Fruit fly (Drosophila melanogaster) whole organism, embryonic: Measurements from ENCODE around the gene fz.
A peak's percentile ranks its signal among the peaks of the same experiment; 100 is the strongest.

Experiments used
- Ada2b ChIP-seq: fragments of 200-800 bp; sonication (Bioruptor generic); IDR thresholded peaks from 2 replicates; pipeline ENCODE4 v1.3.6; 2022; ENCODE audit warnings: missing biosample characterization, missing genetic modification characterization
- CG11504 ChIP-seq: fragments of 200-800 bp; sonication (Bioruptor generic); optimal IDR thresholded peaks from 3 replicates; lab custom pipeline; 2019; ENCODE audit warnings: missing biosample characterization, mild to moderate bottlenecking, missing genetic modification characterization, moderate library complexity
- CG13123 ChIP-seq: fragments of 200-800 bp; sonication (Bioruptor generic); optimal IDR thresholded peaks from 2 replicates; lab custom pipeline; 2016; ENCODE audit warnings: missing biosample characterization, missing genetic modification characterization
- CG13296 ChIP-seq: fragments of 200-800 bp; sonication (Bioruptor generic); optimal IDR thresholded peaks from 3 replicates; lab custom pipeline; 2018; ENCODE audit warnings: missing biosample characterization, mild to moderate bottlenecking, missing genetic modification characterization
- CG14710 ChIP-seq: fragments of 200-800 bp; sonication (Bioruptor generic); optimal IDR thresholded peaks from 3 replicates; lab custom pipeline; 2019; ENCODE audit warnings: missing biosample characterization, mild to moderate bottlenecking, missing genetic modification characterization, moderate library complexity
- CG15514 ChIP-seq: fragments of 200-800 bp; sonication (Bioruptor generic); optimal IDR thresholded peaks from 3 replicates; lab custom pipeline; 2017; ENCODE audit warnings: missing biosample characterization, missing genetic modification characterization, mild to moderate bottlenecking, moderate library complexity, missing genetic modification reagents
- CG18476 ChIP-seq: fragments of 200-800 bp; sonication (Bioruptor generic); optimal IDR thresholded peaks from 2 replicates; lab custom pipeline; 2016; ENCODE audit warnings: missing biosample characterization, mild to moderate bottlenecking, missing genetic modification characterization
- CG2116 ChIP-seq: fragments of 200-800 bp; sonication (Bioruptor generic); optimal IDR thresholded peaks from 3 replicates; lab custom pipeline; 2018; ENCODE audit warnings: missing biosample characterization, mild to moderate bottlenecking, missing genetic modification characterization
- CG2129 ChIP-seq: fragments of 200-800 bp; sonication (Bioruptor generic); IDR thresholded peaks from 2 replicates; pipeline ENCODE4 v1.3.6; 2022; ENCODE audit warnings: missing biosample characterization, missing genetic modification characterization; ENCODE audit not compliant: partially characterized antibody
- CG30020 ChIP-seq: fragments of 200-800 bp; optimal IDR thresholded peaks from 2 replicates; lab custom pipeline; 2019; ENCODE audit warnings: missing biosample characterization, mild to moderate bottlenecking, missing genetic modification characterization, moderate library complexity
- CG31441 ChIP-seq: fragments of 200-800 bp; sonication (Bioruptor generic); IDR thresholded peaks from 2 replicates; pipeline ENCODE4 v1.3.6; 2022; ENCODE audit warnings: missing biosample characterization, missing genetic modification characterization
- CG32532 ChIP-seq: fragments of 200-800 bp; sonication (Bioruptor generic); IDR thresholded peaks from 2 replicates; pipeline ENCODE4 v1.3.6; 2022; ENCODE audit warnings: missing biosample characterization, missing genetic modification characterization
- CG3847 ChIP-seq: fragments of 200-800 bp; sonication (Bioruptor generic); IDR thresholded peaks from 2 replicates; pipeline ENCODE4 v1.3.6; 2022; ENCODE audit warnings: missing biosample characterization, missing genetic modification characterization
- CG4282 ChIP-seq: fragments of 200-800 bp; sonication (Bioruptor generic); optimal IDR thresholded peaks from 2 replicates; lab custom pipeline; 2016; ENCODE audit warnings: missing biosample characterization, missing genetic modification characterization
- CG4424 ChIP-seq: fragments of 200-800 bp; sonication (Bioruptor generic); optimal IDR thresholded peaks from 3 replicates; lab custom pipeline; 2016; ENCODE audit warnings: missing biosample characterization, missing genetic modification characterization
- CG4707 ChIP-seq: fragments of 200-800 bp; sonication (Bioruptor generic); optimal IDR thresholded peaks from 2 replicates; lab custom pipeline; 2018; ENCODE audit warnings: missing biosample characterization, mild to moderate bottlenecking, missing genetic modification characterization, moderate library complexity
- CG5953 ChIP-seq: fragments of 200-800 bp; sonication (Bioruptor generic); IDR thresholded peaks from 2 replicates; pipeline ENCODE4 v1.3.6; 2022; ENCODE audit warnings: missing biosample characterization, missing genetic modification characterization
- CG6765 ChIP-seq: fragments of 200-800 bp; sonication (Bioruptor generic); optimal IDR thresholded peaks from 3 replicates; lab custom pipeline; 2017; ENCODE audit warnings: missing biosample characterization, mild to moderate bottlenecking, missing genetic modification characterization
- CG7745 ChIP-seq: fragments of 200-800 bp; sonication (Bioruptor generic); optimal IDR thresholded peaks from 2 replicates; lab custom pipeline; 2018; ENCODE audit warnings: missing biosample characterization, mild to moderate bottlenecking, missing genetic modification characterization, moderate library complexity
- CG7928 ChIP-seq: fragments of 200-800 bp; sonication (Bioruptor generic); optimal IDR thresholded peaks from 2 replicates; lab custom pipeline; 2017; ENCODE audit warnings: missing biosample characterization, mild to moderate bottlenecking, missing genetic modification characterization
- CG8359 ChIP-seq: fragments of 200-800 bp; sonication (Bioruptor generic); optimal IDR thresholded peaks from 2 replicates; lab custom pipeline; 2017; ENCODE audit warnings: missing biosample characterization, mild to moderate bottlenecking, missing genetic modification characterization, borderline replicate concordance
- CHES-1-like ChIP-seq: fragments of 200-800 bp; sonication (Bioruptor generic); optimal IDR thresholded peaks from 2 replicates; lab custom pipeline; 2016; ENCODE audit warnings: missing biosample characterization, missing genetic modification characterization
- Dip2 ChIP-seq: fragments of 200-800 bp; sonication (Bioruptor generic); IDR thresholded peaks from 2 replicates; pipeline ENCODE4 v1.3.6; 2022; ENCODE audit warnings: missing biosample characterization, missing genetic modification characterization
- Elba2 ChIP-seq: fragments of 200-800 bp; sonication (Bioruptor generic); optimal IDR thresholded peaks from 3 replicates; lab custom pipeline; 2016; ENCODE audit warnings: missing biosample characterization, missing genetic modification characterization
- Ets97D ChIP-seq: fragments of 200-800 bp; sonication (Bioruptor generic); optimal IDR thresholded peaks from 3 replicates; lab custom pipeline; 2016; ENCODE audit warnings: missing biosample characterization, missing genetic modification characterization
- Hmr ChIP-seq: fragments of 200-800 bp; sonication (Bioruptor generic); optimal IDR thresholded peaks from 3 replicates; lab custom pipeline; 2017; ENCODE audit warnings: mild to moderate bottlenecking, missing biosample characterization, missing genetic modification reagents, missing genetic modification characterization
- Hr39 ChIP-seq: fragments of >200 bp; optimal IDR thresholded peaks from 2 replicates; lab custom pipeline; 2017
- Mrtf ChIP-seq: fragments of 200-800 bp; sonication (Bioruptor generic); IDR thresholded peaks from 3 replicates; pipeline ENCODE4 v1.3.6; 2022; ENCODE audit warnings: missing biosample characterization, missing genetic modification characterization
- Optix ChIP-seq: fragments of 200-800 bp; sonication (Bioruptor generic); IDR thresholded peaks from 3 replicates; pipeline ENCODE4 v1.3.6; 2022; ENCODE audit warnings: missing biosample characterization, missing genetic modification characterization
- Sox100B ChIP-seq: fragments of 200-800 bp; sonication (Bioruptor generic); optimal IDR thresholded peaks from 3 replicates; lab custom pipeline; 2018; ENCODE audit warnings: missing biosample characterization, mild to moderate bottlenecking, missing genetic modification characterization
- Spps ChIP-seq: fragments of 200-800 bp; sonication (Bioruptor generic); optimal IDR thresholded peaks from 2 replicates; lab custom pipeline; 2018; ENCODE audit warnings: missing biosample characterization, mild to moderate bottlenecking, missing genetic modification characterization
- ap ChIP-seq: fragments of 200-800 bp; sonication (Bioruptor generic); IDR thresholded peaks from 2 replicates; pipeline ENCODE4 v1.3.6; 2022; ENCODE audit warnings: missing biosample characterization, missing genetic modification characterization
- ash1 ChIP-seq: fragments of 200-800 bp; sonication (Bioruptor generic); optimal IDR thresholded peaks from 2 replicates; lab custom pipeline; 2018; ENCODE audit warnings: missing biosample characterization, mild to moderate bottlenecking, missing genetic modification characterization
- ato ChIP-seq: fragments of 200-800 bp; sonication (Bioruptor generic); IDR thresholded peaks from 2 replicates; pipeline ENCODE4 v1.3.6; 2022; ENCODE audit warnings: missing biosample characterization, missing genetic modification characterization; ENCODE audit not compliant: partially characterized antibody
- bigmax ChIP-seq: fragments of 200-800 bp; sonication (Bioruptor generic); optimal IDR thresholded peaks from 2 replicates; lab custom pipeline; 2018; ENCODE audit warnings: missing biosample characterization, mild to moderate bottlenecking, missing genetic modification characterization
- ewg ChIP-seq: fragments of 200-800 bp; sonication (Bioruptor generic); optimal IDR thresholded peaks from 3 replicates; lab custom pipeline; 2017; ENCODE audit warnings: mild to moderate bottlenecking, missing biosample characterization, missing genetic modification reagents, missing genetic modification characterization
- fu2 ChIP-seq: fragments of 200-800 bp; sonication (Bioruptor generic); optimal IDR thresholded peaks from 2 replicates; lab custom pipeline; 2016; ENCODE audit warnings: missing biosample characterization, missing genetic modification characterization
- gce ChIP-seq: fragments of 200-800 bp; sonication (Bioruptor generic); IDR thresholded peaks from 3 replicates; pipeline ENCODE4 v1.3.6; 2022; ENCODE audit warnings: missing biosample characterization, missing genetic modification characterization
- grn ChIP-seq: fragments of 200-800 bp; sonication (Bioruptor generic); optimal IDR thresholded peaks from 3 replicates; lab custom pipeline; 2017; ENCODE audit warnings: missing biosample characterization, missing genetic modification characterization
- gro ChIP-seq: fragments of 200-800 bp; sonication (Bioruptor generic); optimal IDR thresholded peaks from 2 replicates; lab custom pipeline; 2016; ENCODE audit warnings: missing biosample characterization, missing genetic modification characterization
- her ChIP-seq: fragments of 200-800 bp; sonication (Bioruptor generic); optimal IDR thresholded peaks from 2 replicates; lab custom pipeline; 2016; ENCODE audit warnings: missing biosample characterization, missing genetic modification characterization
- hth ChIP-seq: fragments of >200 bp; optimal IDR thresholded peaks from 2 replicates; lab custom pipeline; 2017; ENCODE audit warnings: inconsistent platforms
- insv ChIP-seq, 2 experiments: fragments of 200-800 bp; sonication (Bioruptor generic); optimal IDR thresholded peaks; 3 replicates each; lab custom pipeline; 2016 to 2018; ENCODE audit warnings: missing biosample characterization in 2 of 2, missing genetic modification characterization in 2 of 2
- jigr1 ChIP-seq: fragments of 200-800 bp; sonication (Bioruptor generic); IDR thresholded peaks from 3 replicates; pipeline ENCODE4 v1.3.6; 2022; ENCODE audit warnings: missing biosample characterization, missing genetic modification characterization
- ken ChIP-seq: fragments of 200-800 bp; sonication (Bioruptor generic); IDR thresholded peaks from 3 replicates; pipeline ENCODE4 v1.3.6; 2022; ENCODE audit warnings: missing biosample characterization, missing genetic modification characterization
- lab ChIP-seq: fragments of 200-800 bp; sonication (Bioruptor generic); optimal IDR thresholded peaks from 3 replicates; lab custom pipeline; 2017; ENCODE audit warnings: missing biosample characterization, missing genetic modification characterization, mild to moderate bottlenecking, moderate library complexity, missing genetic modification reagents
- lov ChIP-seq, 2 experiments: fragments of 200-800 bp in 1 of 2; fragments of >200 bp in 1 of 2; sonication (Bioruptor generic) in 1 of 2; IDR thresholded peaks in 1 of 2; optimal IDR thresholded peaks in 1 of 2; 2 replicates in 1 of 2; 3 replicates in 1 of 2; pipeline versions ENCODE4 v1.3.6 to Lab custom; 2017 to 2022; ENCODE audit warnings: missing biosample characterization in 1 of 2, missing genetic modification characterization in 1 of 2
- odd ChIP-seq: fragments of 200-800 bp; sonication (Bioruptor generic); optimal IDR thresholded peaks from 2 replicates; lab custom pipeline; 2017; ENCODE audit warnings: missing biosample characterization, mild to moderate bottlenecking, missing genetic modification characterization
- row ChIP-seq: fragments of 200-800 bp; sonication (Bioruptor generic); IDR thresholded peaks from 3 replicates; pipeline ENCODE4 v1.3.6; 2022; ENCODE audit warnings: missing biosample characterization, missing genetic modification characterization
- tio ChIP-seq: fragments of 200-800 bp; sonication (Bioruptor generic); optimal IDR thresholded peaks from 2 replicates; lab custom pipeline; 2017; ENCODE audit warnings: missing biosample characterization, missing genetic modification characterization, inconsistent platforms
- usp ChIP-seq: fragments of >200 bp; optimal IDR thresholded peaks from 2 replicates; lab custom pipeline; 2017; ENCODE audit warnings: missing biosample characterization, missing genetic modification characterization
- wdn ChIP-seq: fragments of 200-800 bp; sonication (Bioruptor generic); IDR thresholded peaks from 2 replicates; pipeline ENCODE4 v1.3.6; 2022; ENCODE audit warnings: missing biosample characterization, missing genetic modification characterization

Gene fz

dm6 chr3L:14366124-14366523 is 92.0 kb downstream of the fz start (continued):
- TF ChIP-seq lov (optimal IDR thresholded peaks at IDR 0.05; lab: Kevin White, UChicago) (no peak), lov (GFP tag; IDR thresholded peaks at IDR 0.05; lab: Robert Waterston, UW) (0 out of 3 replicates have a peak, but pooled peaks have one; percentile 33), CG11504 (tag; lab: Kevin White, UChicago) (peak; percentile 53), ewg (GFP tag; lab: Kevin White, UChicago) (peak; percentile 43), her (GFP tag; lab: Kevin White, UChicago) (no peak), ato (no peak), ap (GFP tag; lab: Robert Waterston, UW) (no peak), gce (GFP tag; lab: Robert Waterston, UW) (peak; percentile 63; the same call in 2 of the 3 replicates), CG13296 (peak; percentile 53), Spps (peak; percentile 60), CG3847 (GFP tag; lab: Robert Waterston, UW) (no peak), CHES-1-like (GFP tag; lab: Kevin White, UChicago) (no peak), CG32532 (GFP tag; lab: Robert Waterston, UW) (no peak), CG31441 (GFP tag; lab: Robert Waterston, UW) (peak; percentile 79), CG2116 (GFP tag; lab: Kevin White, UChicago) (peak; percentile 16), CG4424 (GFP tag; lab: Kevin White, UChicago) (no peak), ken (GFP tag; lab: Robert Waterston, UW) (no peak), CG14710 (peak; percentile 69), CG7928 (no peak), CG7745 (tag; lab: Kevin White, UChicago) (peak; percentile 95), fu2 (GFP tag; lab: Kevin White, UChicago) (no peak), CG2129 (no peak), Hr39 (no peak), grn (GFP tag; lab: Kevin White, UChicago) (no peak), Elba2 (GFP tag; lab: Kevin White, UChicago) (no peak), usp (GFP tag; lab: Kevin White, UChicago) (no peak), CG4707 (GFP tag; lab: Kevin White, UChicago) (peak; percentile 72), jigr1 (GFP tag; lab: Robert Waterston, UW) (no peak), Ada2b (no peak), CG8359 (GFP tag; lab: Kevin White, UChicago) (peak; percentile 72), CG30020 (no peak), Hmr (GFP tag; lab: Kevin White, UChicago) (peak; percentile 44), CG13123 (GFP tag; lab: Kevin White, UChicago) (no peak), insv (GFP tag; optimal IDR thresholded peaks at IDR 0.05; lab: Kevin White, UChicago) (no peak), Sox100B (GFP tag; lab: Kevin White, UChicago) (peak; percentile 79), CG15514 (GFP tag; lab: Kevin White, UChicago) (peak; percentile 36), tio (GFP tag; lab: Kevin White, UChicago) (no peak), Mrtf (GFP tag; lab: Robert Waterston, UW) (no peak), Optix (GFP tag; lab: Robert Waterston, UW) (peak; percentile 40; the same call in 1 of the 3 replicates), Dip2 (GFP tag; lab: Robert Waterston, UW) (no peak), CG5953 (GFP tag; lab: Robert Waterston, UW) (no peak), Ets97D (no peak), wdn (GFP tag; lab: Robert Waterston, UW) (no peak), gro (GFP tag; lab: Kevin White, UChicago) (peak; percentile 30), CG18476 (GFP tag; lab: Kevin White, UChicago) (no peak), hth (lab: Kevin White, UChicago) (no peak), odd (GFP tag; lab: Kevin White, UChicago) (peak; percentile 88), lab (GFP tag; lab: Kevin White, UChicago) (peak; percentile 80), CG6765 (GFP tag; lab: Kevin White, UChicago) (no peak), row (GFP tag; lab: Robert Waterston, UW) (no peak), CG4282 (GFP tag; lab: Kevin White, UChicago) (no peak), ash1 (GFP tag; lab: Kevin White, UChicago) (no peak), bigmax (GFP tag; lab: Kevin White, UChicago) (peak; percentile 26)
